Worm (Caenorhabditis elegans): ENCODE results near the gene rnp-4.

Gene rnp-4

ce11 chrIII:4414041-4414440 lies 8.0 kb downstream of the rnp-4 start (continued):
- TF ChIP-seq duxl-1 (tag; optimal IDR thresholded peaks at IDR 0.05; ENCODE audit: poor library complexity) (peak; percentile 67), mep-1 (tag; optimal IDR thresholded peaks at IDR 0.05) (peak; percentile 56), daf-8 (GFP tag; IDR thresholded peaks at IDR 0.05) (0 out of 2 replicates have a peak, but pooled peaks have one; percentile 16), ctbp-1 (GFP tag; IDR thresholded peaks at IDR 0.05) (peak; percentile 75), Y48G9A.11 (GFP tag; IDR thresholded peaks at IDR 0.05) (0 out of 2 replicates have a peak, but pooled peaks have one; percentile 39), dmd-6 (GFP tag; IDR thresholded peaks at IDR 0.05) (peak; percentile 69)

ce11 chrIII:4415135-4415534 lies 9.0 kb downstream of the rnp-4 start, which contains the start of gene R07E5.11:
R07E5.11 (minus strand) TSS chrIII:4415235.
- TF ChIP-seq aha-1 (tag): no peak
- no peak for TF ChIP-seq lsy-2 (tag; optimal IDR thresholded peaks at IDR 0.05)
- TF ChIP-seq pha-4 (GFP tag; IDR thresholded peaks at IDR 0.05): no peak
- no peak for TF ChIP-seq pha-4 (tag; optimal IDR thresholded peaks at IDR 0.05)
- no peak for TF ChIP-seq rbr-2 (tag; optimal IDR thresholded peaks at IDR 0.05)
- TF ChIP-seq jun-1 (tag; optimal IDR thresholded peaks at IDR 0.05): no peak
- no peak for TF ChIP-seq lin-1 (GFP tag; IDR thresholded peaks at IDR 0.05)
- TF ChIP-seq nhr-25 (tag; optimal IDR thresholded peaks at IDR 0.05; ENCODE audit: borderline replicate concordance, insufficient read depth): no peak
- no peak for TF ChIP-seq T26A8.4 (GFP tag; IDR thresholded peaks at IDR 0.05)
- no peak for TF ChIP-seq tra-1 (GFP tag; IDR thresholded peaks at IDR 0.05)
- no peak for TF ChIP-seq lin-39 (tag; optimal IDR thresholded peaks at IDR 0.05)
- no peak for TF ChIP-seq nhr-102 (tag; optimal IDR thresholded peaks at IDR 0.05)
- no peak for TF ChIP-seq ceh-20 (GFP tag; IDR thresholded peaks at IDR 0.05)
- TF ChIP-seq zip-11 (GFP tag; IDR thresholded peaks at IDR 0.05): no peak
- TF ChIP-seq nhr-77 (tag; optimal IDR thresholded peaks at IDR 0.05): no peak
- no peak for TF ChIP-seq ceh-28 (tag; optimal IDR thresholded peaks at IDR 0.05)
- TF ChIP-seq spr-3 (GFP tag; optimal IDR thresholded peaks at IDR 0.05): no peak

DNA sequence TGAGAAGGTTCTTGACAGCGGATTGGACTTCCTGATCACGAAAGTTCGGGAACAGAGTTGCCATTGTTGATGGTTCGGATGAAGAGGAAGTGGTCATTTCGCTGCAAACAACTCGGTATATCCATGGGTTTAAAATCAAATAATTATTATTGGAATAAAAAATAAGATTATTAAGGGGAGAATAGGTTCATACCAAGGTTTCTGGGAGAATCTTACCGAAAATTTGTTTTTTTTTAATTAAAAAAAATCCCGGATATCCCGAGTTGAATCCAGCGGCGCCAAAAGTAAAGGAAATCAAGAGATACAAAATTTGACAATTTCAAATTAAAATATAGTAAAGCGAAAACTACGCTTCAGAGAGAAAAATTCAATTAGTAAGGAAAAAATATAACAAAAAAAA lies 11.9 kb downstream of the rnp-4 start, which contains the start of the genes R07E5.19 and pdcd-2:
Gene R07E5.19, minus strand, starts transcription at position 101 of the 400 bp plus-strand sequence.
Gene pdcd-2, minus strand, starts transcription at position 102 of the 400 bp plus-strand sequence.
- TF ChIP-seq madf-5 (GFP tag; IDR thresholded peaks at IDR 0.05) (no peak), daf-8 (GFP tag; IDR thresholded peaks at IDR 0.05) (no peak), dpl-1 (GFP tag; optimal IDR thresholded peaks at IDR 0.05) (no peak), ceh-44 (GFP tag; IDR thresholded peaks at IDR 0.05) (no peak), aha-1 (tag) (no peak), spr-1 (tag; optimal IDR thresholded peaks at IDR 0.05) (no peak), zip-2 (tag; optimal IDR thresholded peaks at IDR 0.05) (no peak)

ce11 chrIII:4419117-4419978 lies 13.3 kb downstream of the rnp-4 start, which contains the start of the genes R07E5.7 and cku-80:
R07E5.7 (minus strand) TSS chrIII:4419167.
cku-80 (plus strand) TSS chrIII:4419848.
- TF ChIP-seq pha-4 (GFP tag; IDR thresholded peaks at IDR 0.05) (no peak), pha-4 (tag; optimal IDR thresholded peaks at IDR 0.05) (no peak), mxl-3 (GFP tag; optimal IDR thresholded peaks at IDR 0.05) (no peak), zag-1 (tag; optimal IDR thresholded peaks at IDR 0.05) (no peak), mdl-1 (tag; optimal IDR thresholded peaks at IDR 0.05) (peak in 1 of 2 experiments; percentile 15), nhr-77 (tag; optimal IDR thresholded peaks at IDR 0.05) (peak; percentile 17), ama-1 (optimal IDR thresholded peaks at IDR 0.05) (peak; percentile 27), nhr-28 (tag; optimal IDR thresholded peaks at IDR 0.05) (peak; percentile 39), tag-97 (GFP tag; IDR thresholded peaks at IDR 0.05) (no peak), duxl-1 (tag; optimal IDR thresholded peaks at IDR 0.05; ENCODE audit: poor library complexity) (peak; percentile 25), dmd-6 (GFP tag; IDR thresholded peaks at IDR 0.05) (peak; percentile 40; the same call in 1 of the 2 replicates), dpl-1 (GFP tag; optimal IDR thresholded peaks at IDR 0.05) (peak; percentile 88), nhr-48 (tag; optimal IDR thresholded peaks at IDR 0.05) (peak; percentile 17), nhr-42 (GFP tag; IDR thresholded peaks at IDR 0.05) (no peak), lsy-2 (tag; optimal IDR thresholded peaks at IDR 0.05) (peak in 1 of 2 experiments; percentile 80), ztf-7 (tag; optimal IDR thresholded peaks at IDR 0.05) (peak; percentile 47), skn-1 (tag; optimal IDR thresholded peaks at IDR 0.05) (no peak), unc-39 (tag; optimal IDR thresholded peaks at IDR 0.05) (no peak), mep-1 (tag; optimal IDR thresholded peaks at IDR 0.05) (peak; percentile 70), hif-1 (tag; optimal IDR thresholded peaks at IDR 0.05) (peak in 1 of 2 experiments; percentile 72), F37D6.2 (tag; optimal IDR thresholded peaks at IDR 0.05) (no peak), rbr-2 (tag; optimal IDR thresholded peaks at IDR 0.05) (peak; percentile 55), daf-16 (GFP tag; optimal IDR thresholded peaks at IDR 0.05) (no peak), daf-16 (tag; optimal IDR thresholded peaks at IDR 0.05) (peak; percentile 36), hlh-11 (tag; optimal IDR thresholded peaks at IDR 0.05) (peak; percentile 55)

All from whole organism, L4 larva.